Worm (Caenorhabditis elegans) whole organism, L4/young adult: ENCODE data around the gene C08E3.15.

Experiments used
- dao-5 ChIP-seq: sonication (generic microtip); optimal IDR thresholded peaks from 2 replicates; lab custom pipeline; 2016; ENCODE audit warnings: missing genotype, missing genetic modification characterization, moderate library complexity, missing compliant biosample characterization
- him-1 ChIP-seq: sonication (generic microtip); optimal IDR thresholded peaks from 2 replicates; lab custom pipeline; 2016; ENCODE audit warnings: missing genotype, missing genetic modification reagents, missing genetic modification characterization, missing compliant biosample characterization

DNA sequence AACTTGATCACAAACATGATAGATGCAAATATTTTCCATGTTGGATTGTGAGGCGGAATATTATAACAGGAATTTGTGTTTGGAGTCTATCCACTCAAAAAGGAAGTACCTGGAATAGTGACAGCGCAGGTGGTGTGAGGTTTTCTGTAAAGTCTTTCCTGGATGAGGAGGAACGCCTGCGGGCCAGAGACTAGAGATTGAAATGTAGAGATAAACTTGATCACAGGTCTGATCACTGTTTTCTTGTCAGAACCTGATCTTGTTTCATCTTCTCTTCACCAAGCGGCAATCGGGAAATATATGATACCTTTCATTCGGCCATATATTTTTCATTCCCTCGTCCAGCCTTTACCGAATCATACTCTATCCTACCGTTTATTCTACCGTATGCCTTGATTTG, 41.4 kb downstream of the C08E3.15 start, which contains the start of gene T07H3.8:
- TF ChIP-seq dao-5 = no peak
- no peak for TF ChIP-seq him-1 (tag; lab: Kevin White, UChicago)
